Worm (Caenorhabditis elegans) whole organism, L1 larva: ENCODE results near the gene cct-7.
A peak's percentile ranks its signal among the peaks of the same experiment; 100 is the strongest.

Experiments
- ceh-82 ChIP-seq, 3 experiments: fragments of 150-350 bp in 1 of 3; sonication (generic microtip) in 2 of 3; optimal IDR thresholded peaks; 2 replicates each; lab custom pipeline; 2014 to 2017; ENCODE audit warnings: missing biosample characterization in 3 of 3, missing genetic modification characterization in 3 of 3
- egl-27 ChIP-seq, 2 experiments: fragments of 150-350 bp in 1 of 2; sonication (generic microtip); optimal IDR thresholded peaks; 3 replicates each; lab custom pipeline; 2017 to 2018; ENCODE audit warnings: missing biosample characterization in 2 of 2, missing genetic modification characterization in 2 of 2, missing genetic modification reagents in 2 of 2
- lin-15B ChIP-seq: fragments of 150-350 bp; sonication (generic microtip); optimal IDR thresholded peaks from 3 replicates; lab custom pipeline; 2014; ENCODE audit warnings: missing biosample characterization, missing genetic modification characterization
- lsy-2 ChIP-seq, 2 experiments: fragments of 150-350 bp; optimal IDR thresholded peaks; 2 replicates each; lab custom pipeline; 2014; ENCODE audit warnings: missing biosample characterization in 2 of 2, missing genetic modification characterization in 2 of 2
- mdl-1 ChIP-seq, 2 experiments: fragments of 150-350 bp; optimal IDR thresholded peaks; 2 replicates each; lab custom pipeline; 2014 to 2017; ENCODE audit warnings: missing biosample characterization in 2 of 2, missing genetic modification characterization in 2 of 2, inconsistent platforms in 1 of 2
- nhr-237 ChIP-seq: fragments of 150-350 bp; optimal IDR thresholded peaks from 2 replicates; lab custom pipeline; 2014; ENCODE audit warnings: missing biosample characterization, missing genetic modification characterization
- snpc-4 ChIP-seq: fragments of 150-350 bp; optimal IDR thresholded peaks from 2 replicates; lab custom pipeline; 2014; ENCODE audit warnings: missing biosample characterization, missing genetic modification characterization
- sptf-1 ChIP-seq: fragments of 150-350 bp; optimal IDR thresholded peaks from 2 replicates; lab custom pipeline; 2014; ENCODE audit warnings: missing biosample characterization, missing genetic modification characterization
- tbx-2 ChIP-seq: sonication (generic microtip); optimal IDR thresholded peaks from 2 replicates; lab custom pipeline; 2016; ENCODE audit warnings: missing genetic modification characterization, missing compliant biosample characterization
- unc-62 ChIP-seq: fragments of 150-350 bp; optimal IDR thresholded peaks from 2 replicates; lab custom pipeline; 2014; ENCODE audit warnings: missing biosample characterization, missing genetic modification reagents, missing genetic modification characterization
- ztf-11 ChIP-seq, 2 experiments: sonication (generic microtip); optimal IDR thresholded peaks; 2 replicates each; lab custom pipeline; 2016 to 2017; ENCODE audit warnings: missing genetic modification characterization in 2 of 2, missing biosample characterization in 1 of 2, missing compliant biosample characterization in 1 of 2

DNA sequence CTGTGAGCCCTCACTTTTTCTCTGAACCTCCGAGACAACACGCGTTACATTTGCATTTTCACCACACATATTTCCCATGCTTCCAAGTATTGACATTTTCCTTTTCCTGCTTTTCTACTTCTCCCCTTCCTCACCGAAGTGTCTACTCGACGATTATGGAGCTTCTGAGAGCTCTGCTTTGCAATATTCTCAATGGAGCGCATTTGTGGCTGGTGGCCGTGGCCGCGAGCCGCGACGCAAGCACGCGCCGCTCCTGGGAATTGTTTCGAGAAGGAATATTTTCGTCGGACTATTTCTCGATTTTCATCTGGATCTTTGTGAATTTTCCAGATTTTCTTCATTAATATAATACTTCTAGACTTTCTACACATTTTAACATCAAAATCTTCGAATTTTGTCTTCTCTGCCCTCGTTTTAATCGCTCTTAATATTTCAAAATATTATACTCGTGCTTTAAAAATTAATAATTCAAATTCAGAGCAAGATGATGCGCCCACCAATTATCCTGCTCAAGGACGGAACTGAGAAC is at the start of gene cct-7, which contains the start of gene T10B5.4:
- peak; percentile 26 to 75 for TF ChIP-seq mdl-1 (tag; optimal IDR thresholded peaks at IDR 0.05; lab: Kevin White, UChicago)
- peak; percentile 66 to 95 (median 77) for TF ChIP-seq ceh-82 (tag; optimal IDR thresholded peaks at IDR 0.05; lab: Kevin White, UChicago)
- peak in 1 of 2 experiments; percentile 74 for TF ChIP-seq ztf-11 (tag; optimal IDR thresholded peaks at IDR 0.05; lab: Kevin White, UChicago)
- peak; percentile 74 to 92 for TF ChIP-seq lsy-2 (tag; optimal IDR thresholded peaks at IDR 0.05; lab: Kevin White, UChicago)
- peak in 1 of 2 experiments; percentile 10 for TF ChIP-seq egl-27 (tag; optimal IDR thresholded peaks at IDR 0.05; lab: Kevin White, UChicago)
- TF ChIP-seq lin-15B (tag; lab: Kevin White, UChicago), result peak; percentile 93
- TF ChIP-seq snpc-4, result peak; percentile 78
- TF ChIP-seq tbx-2, result peak; percentile 84
- no peak for TF ChIP-seq unc-62 (GFP tag; lab: Kevin White, UChicago)
- TF ChIP-seq sptf-1, result no peak
- TF ChIP-seq nhr-237, result peak; percentile 73
